Worm (Caenorhabditis elegans): Measurements from ENCODE around the gene dpm-3.

dpm-3 gene

DNA sequence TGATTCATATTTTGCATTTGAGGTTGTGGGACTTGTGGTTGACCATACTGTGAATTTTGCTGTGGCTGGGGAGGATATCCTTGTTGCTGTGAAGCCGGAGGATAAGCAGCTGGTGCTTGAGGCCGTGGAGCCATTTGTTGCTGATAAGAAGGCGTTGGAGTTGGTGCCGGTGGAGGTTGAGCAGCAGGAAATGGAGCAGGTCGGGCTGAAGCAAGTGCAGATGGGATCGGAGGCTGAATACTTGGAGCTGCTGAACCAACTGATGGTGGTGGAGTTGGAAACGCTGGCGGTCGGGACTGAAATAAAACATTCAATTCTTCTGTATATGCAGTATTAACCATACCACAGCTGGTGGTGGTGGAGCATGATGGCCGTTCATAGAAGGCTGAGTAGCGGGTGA is 31.4 kb upstream of the dpm-3 start:
- TF ChIP-seq lsy-2 (tag; optimal IDR thresholded peaks at IDR 0.05) (no peak), lin-32 (GFP tag; optimal IDR thresholded peaks at IDR 0.05) (no peak), sem-2 (GFP tag; optimal IDR thresholded peaks at IDR 0.05) (no peak), unc-120 (tag; optimal IDR thresholded peaks at IDR 0.05; ENCODE audit: poor library complexity, severe bottlenecking) (no peak), ztf-11 (tag; optimal IDR thresholded peaks at IDR 0.05) (no peak), ceh-83 (GFP tag; optimal IDR thresholded peaks at IDR 0.05) (no peak), nhr-76 (tag; optimal IDR thresholded peaks at IDR 0.05) (no peak), mab-5 (tag; optimal IDR thresholded peaks at IDR 0.05) (no peak), ceh-39 (tag; optimal IDR thresholded peaks at IDR 0.05) (no peak), mls-2 (tag; optimal IDR thresholded peaks at IDR 0.05) (no peak), nhr-12 (tag; optimal IDR thresholded peaks at IDR 0.05) (no peak), tbx-8 (GFP tag; optimal IDR thresholded peaks at IDR 0.05) (no peak), nhr-28 (tag; optimal IDR thresholded peaks at IDR 0.05) (no peak), snpc-4 (tag; optimal IDR thresholded peaks at IDR 0.05) (no peak), cnd-1 (tag; optimal IDR thresholded peaks at IDR 0.05) (no peak), M03D4.4 (tag; optimal IDR thresholded peaks at IDR 0.05) (no peak), ham-2 (GFP tag; optimal IDR thresholded peaks at IDR 0.05) (no peak), bed-3 (GFP tag; optimal IDR thresholded peaks at IDR 0.05) (no peak)

DNA sequence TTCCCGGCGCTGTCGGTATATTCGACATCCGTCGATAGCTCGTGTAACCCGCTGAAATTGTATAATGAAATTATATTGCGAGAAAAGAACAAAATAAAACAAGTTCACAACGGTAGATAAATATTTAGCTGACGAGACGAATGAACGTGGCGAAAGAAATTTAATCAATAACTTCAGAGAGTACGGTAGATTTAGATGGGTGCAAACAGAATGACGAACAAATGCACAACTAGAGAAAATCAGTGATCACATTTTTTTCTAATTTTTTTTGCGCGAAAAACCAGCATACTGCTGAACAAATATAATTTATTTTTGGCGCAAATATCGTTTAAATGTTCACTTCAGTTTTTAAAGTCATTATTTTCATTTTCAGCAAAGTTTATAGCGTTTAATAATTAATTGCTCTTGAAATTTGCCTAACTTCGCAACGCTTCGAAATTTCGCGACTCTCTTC is 30.6 kb upstream of the dpm-3 start, which contains the start of gene sec-24.2:
sec-24.2 (minus strand) TSS at position 51 of the 454 bp plus-strand sequence.
- no peak for TF ChIP-seq ces-1 (GFP tag; optimal IDR thresholded peaks at IDR 0.05)
- no peak for TF ChIP-seq ceh-43 (GFP tag; optimal IDR thresholded peaks at IDR 0.05)
- TF ChIP-seq mls-2 (tag; optimal IDR thresholded peaks at IDR 0.05), result no peak
- no peak for TF ChIP-seq nhr-76 (tag; optimal IDR thresholded peaks at IDR 0.05)
- TF ChIP-seq snpc-4 (tag; optimal IDR thresholded peaks at IDR 0.05), result no peak
- no peak for TF ChIP-seq unc-62 (GFP tag; optimal IDR thresholded peaks at IDR 0.05)

DNA sequence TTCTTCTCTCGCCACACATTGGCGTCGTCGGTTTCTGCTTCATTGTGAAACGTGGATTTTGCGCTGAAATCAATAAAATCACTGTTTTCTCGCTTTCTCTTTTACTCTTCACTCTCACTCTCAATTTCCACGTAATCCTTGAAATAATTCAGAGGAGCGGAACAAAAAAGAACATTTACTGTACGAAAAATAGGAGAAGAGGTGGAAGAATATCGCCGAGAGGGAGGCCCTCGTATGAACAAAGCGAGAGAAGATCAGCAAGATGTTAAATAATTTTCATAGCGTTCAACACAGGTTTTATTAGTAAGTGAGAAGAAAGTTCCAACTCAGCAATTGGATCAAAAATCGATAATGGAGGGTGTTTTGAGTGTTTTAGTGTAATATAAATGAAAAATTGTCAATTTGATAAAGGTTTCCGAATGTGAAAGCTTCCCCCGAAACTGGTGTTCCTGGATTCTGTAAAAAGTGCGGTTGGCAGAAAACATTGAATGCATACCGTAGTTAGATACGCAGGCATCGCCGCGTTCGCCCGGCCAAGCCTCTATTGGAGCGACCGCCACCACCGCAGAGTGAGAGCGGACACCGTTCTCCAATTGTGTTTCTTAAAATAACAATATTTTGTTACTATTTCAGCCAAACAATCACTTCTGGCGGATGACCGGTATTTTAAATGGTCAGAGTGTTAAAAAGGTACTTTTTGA is 29.8 kb upstream of the dpm-3 start, which contains the start of the genes ccr-4 and ZC518.8:
ccr-4 (plus strand) TSS at position 151 of the 701 bp plus-strand sequence.
ZC518.8 (minus strand) TSS at position 517 of the 701 bp plus-strand sequence.
- TF ChIP-seq lsy-2 (tag; optimal IDR thresholded peaks at IDR 0.05) (peak; percentile 89), zip-8 (tag; optimal IDR thresholded peaks at IDR 0.05) (no peak)

DNA sequence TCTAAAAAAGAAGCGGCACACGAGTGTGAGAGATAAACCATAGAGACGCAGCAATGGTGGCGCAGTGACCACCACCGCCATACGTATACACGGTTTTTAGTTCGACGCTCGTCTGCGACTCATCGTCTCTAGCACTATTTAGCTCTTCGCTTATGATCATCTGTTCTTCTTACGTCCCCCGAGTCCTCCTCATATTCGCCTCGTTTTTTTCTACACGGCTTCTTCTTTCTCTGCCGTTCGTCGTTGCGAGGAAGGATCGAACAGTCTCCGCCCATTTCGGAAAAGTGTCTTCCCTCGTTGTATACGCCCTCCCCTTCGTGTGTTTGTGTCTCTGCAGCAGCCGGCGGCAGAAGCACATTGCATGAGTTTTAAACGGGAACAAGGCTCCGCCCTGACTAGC is 26.4 kb upstream of the dpm-3 start:
- no peak for TF ChIP-seq elt-1 (tag; optimal IDR thresholded peaks at IDR 0.05; ENCODE audit: borderline replicate concordance, insufficient read depth)
- no peak for TF ChIP-seq unc-62 (GFP tag; optimal IDR thresholded peaks at IDR 0.05)
- TF ChIP-seq unc-120 (tag; optimal IDR thresholded peaks at IDR 0.05; ENCODE audit: poor library complexity, severe bottlenecking), result no peak
- no peak for TF ChIP-seq tbx-8 (GFP tag; optimal IDR thresholded peaks at IDR 0.05)
- TF ChIP-seq sptf-1 (tag; optimal IDR thresholded peaks at IDR 0.05), result peak; percentile 4
- no peak for TF ChIP-seq blmp-1 (tag; optimal IDR thresholded peaks at IDR 0.05)

DNA sequence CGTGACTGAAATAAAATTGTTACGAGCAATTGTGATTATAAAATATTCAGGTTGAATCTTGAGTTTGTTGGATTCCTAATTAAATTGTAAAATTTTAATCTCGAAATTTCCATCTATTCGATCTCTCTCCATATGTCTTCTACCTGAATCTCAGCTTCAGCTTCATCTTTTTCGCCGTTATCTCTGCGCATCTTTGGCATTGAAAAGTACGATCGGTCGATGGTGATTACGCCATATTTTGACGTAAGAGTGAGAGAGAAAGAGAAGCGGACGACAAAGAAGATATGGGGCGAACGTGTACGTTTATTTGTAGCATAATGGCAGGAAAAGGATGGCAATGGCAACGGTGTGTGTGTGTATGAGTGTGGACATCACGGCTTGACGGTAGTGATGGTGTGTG is 24.8 kb upstream of the dpm-3 start:
- no peak for TF ChIP-seq lin-13 (tag; optimal IDR thresholded peaks at IDR 0.05)
- TF ChIP-seq elt-1 (tag; optimal IDR thresholded peaks at IDR 0.05; ENCODE audit: borderline replicate concordance, insufficient read depth), result peak; percentile 94

DNA sequence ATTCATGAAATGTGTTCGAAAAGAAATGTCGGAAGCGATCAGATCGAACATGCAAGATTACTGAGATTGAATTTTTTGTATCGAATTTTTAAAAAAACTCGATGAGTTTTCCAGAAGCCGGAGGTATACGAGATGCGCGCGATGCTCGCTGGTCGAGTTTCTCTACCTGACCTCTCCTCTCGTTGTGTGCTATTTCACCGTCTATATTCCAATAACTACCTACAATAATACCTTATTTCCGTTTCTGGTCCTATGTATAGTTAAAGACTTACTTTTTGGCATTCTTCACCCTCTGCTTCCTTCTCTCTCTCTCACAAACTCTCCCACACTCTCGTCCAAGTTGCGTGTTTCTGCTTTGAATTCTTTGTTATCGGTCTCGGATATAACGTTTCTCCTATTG is 20.0 kb upstream of the dpm-3 start:
- no peak for TF ChIP-seq ceh-43 (GFP tag; optimal IDR thresholded peaks at IDR 0.05)
- TF ChIP-seq drap-1 (GFP tag; optimal IDR thresholded peaks at IDR 0.05), result no peak
- TF ChIP-seq nhr-28 (tag; optimal IDR thresholded peaks at IDR 0.05), result no peak

DNA sequence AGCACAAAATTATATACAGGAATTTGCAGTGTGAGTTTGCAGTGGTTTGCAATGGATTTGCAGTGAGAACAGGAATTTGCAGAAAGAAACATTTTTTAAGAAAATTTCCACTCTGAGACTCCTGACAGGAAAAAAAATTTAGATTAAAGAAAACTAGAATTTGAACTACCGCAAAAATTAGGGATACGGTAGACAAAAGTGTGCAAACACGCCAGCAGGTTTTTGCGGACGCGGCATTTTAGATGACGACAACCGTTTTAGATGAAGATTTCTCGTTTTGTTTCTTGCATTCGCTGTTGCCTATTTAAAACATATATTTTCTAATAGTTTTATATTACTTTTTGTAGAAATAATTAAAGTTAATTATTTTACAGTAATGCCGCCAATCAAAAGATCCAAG is 19.5 kb upstream of the dpm-3 start, which contains the start of gene wdr-46:
wdr-46 (plus strand) TSS at position 375 of the 400 bp plus-strand sequence.
- peak; percentile 36 for TF ChIP-seq pha-4 (tag; optimal IDR thresholded peaks at IDR 0.05)
- TF ChIP-seq blmp-1 (tag; optimal IDR thresholded peaks at IDR 0.05), result no peak
- no peak for TF ChIP-seq zip-8 (tag; optimal IDR thresholded peaks at IDR 0.05)
- TF ChIP-seq nhr-237 (tag; optimal IDR thresholded peaks at IDR 0.05), result peak; percentile 58
- peak; percentile 82 for TF ChIP-seq mep-1 (tag; optimal IDR thresholded peaks at IDR 0.05)
- no peak for TF ChIP-seq lin-32 (GFP tag; optimal IDR thresholded peaks at IDR 0.05)
- TF ChIP-seq mls-2 (tag; optimal IDR thresholded peaks at IDR 0.05), result no peak
- TF ChIP-seq mab-5 (tag; optimal IDR thresholded peaks at IDR 0.05), result no peak
- TF ChIP-seq lin-13 (tag; optimal IDR thresholded peaks at IDR 0.05), result peak; percentile 40
- TF ChIP-seq ztf-11 (tag; optimal IDR thresholded peaks at IDR 0.05), result no peak
- TF ChIP-seq snpc-4 (tag; optimal IDR thresholded peaks at IDR 0.05), result no peak
- peak; percentile 53 for TF ChIP-seq sptf-1 (tag; optimal IDR thresholded peaks at IDR 0.05)
- peak; percentile 19 for TF ChIP-seq nhr-2 (tag; optimal IDR thresholded peaks at IDR 0.05)
- peak; percentile 42 for TF ChIP-seq ceh-83 (GFP tag; optimal IDR thresholded peaks at IDR 0.05)
- no peak for TF ChIP-seq bed-3 (GFP tag; optimal IDR thresholded peaks at IDR 0.05)
- TF ChIP-seq tbx-8 (GFP tag; optimal IDR thresholded peaks at IDR 0.05), result no peak
- no peak for TF ChIP-seq nhr-12 (tag; optimal IDR thresholded peaks at IDR 0.05)
- TF ChIP-seq unc-120 (tag; optimal IDR thresholded peaks at IDR 0.05; ENCODE audit: poor library complexity, severe bottlenecking), result no peak
- no peak for TF ChIP-seq hlh-1 (tag; optimal IDR thresholded peaks at IDR 0.05)
- TF ChIP-seq cnd-1 (tag; optimal IDR thresholded peaks at IDR 0.05), result peak; percentile 25
- peak; percentile 99 for TF ChIP-seq lsy-2 (tag; optimal IDR thresholded peaks at IDR 0.05)
- TF ChIP-seq elt-3 (tag; optimal IDR thresholded peaks at IDR 0.05), result no peak
- TF ChIP-seq flh-1 (GFP tag; optimal IDR thresholded peaks at IDR 0.05), result no peak
- peak; percentile 10 for TF ChIP-seq M03D4.4 (tag; optimal IDR thresholded peaks at IDR 0.05)
- no peak for TF ChIP-seq unc-39 (tag; optimal IDR thresholded peaks at IDR 0.05)
